Worm (Caenorhabditis elegans): ENCODE measurements around the gene cas-1.

The cas-1 gene

DNA sequence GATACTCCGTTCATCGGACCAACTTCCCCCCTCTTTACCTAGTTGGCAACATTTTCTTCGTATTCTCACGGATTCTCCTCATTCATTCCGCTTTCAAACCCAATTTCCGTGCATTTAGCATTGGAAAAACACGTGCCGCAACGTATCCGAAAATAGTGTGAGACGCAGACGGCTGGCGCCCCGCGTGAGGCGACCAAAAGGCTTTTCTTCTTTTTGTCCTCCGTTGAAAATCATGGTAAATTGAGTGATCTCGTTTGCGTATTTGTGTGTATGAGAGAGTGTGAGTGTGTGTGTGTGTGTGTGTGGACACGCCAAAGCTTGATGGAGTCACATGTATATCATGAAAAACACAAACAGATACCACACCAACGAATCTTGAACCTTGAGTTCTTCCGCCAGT lies 16.6 kb downstream of the cas-1 start (continued):
- TF ChIP-seq unc-86 (tag; optimal IDR thresholded peaks at IDR 0.05) (no peak), hlh-30 (tag; optimal IDR thresholded peaks at IDR 0.05; ENCODE audit: insufficient read depth) (peak; percentile 88), pat-9 (tag; optimal IDR thresholded peaks at IDR 0.05) (peak; percentile 6), unc-55 (GFP tag; optimal IDR thresholded peaks at IDR 0.05) (no peak), hlh-13 (GFP tag; optimal IDR thresholded peaks at IDR 0.05) (no peak), C38D4.7 (GFP tag; optimal IDR thresholded peaks at IDR 0.05) (no peak), unc-42 (tag; optimal IDR thresholded peaks at IDR 0.05) (peak; percentile 83)

DNA sequence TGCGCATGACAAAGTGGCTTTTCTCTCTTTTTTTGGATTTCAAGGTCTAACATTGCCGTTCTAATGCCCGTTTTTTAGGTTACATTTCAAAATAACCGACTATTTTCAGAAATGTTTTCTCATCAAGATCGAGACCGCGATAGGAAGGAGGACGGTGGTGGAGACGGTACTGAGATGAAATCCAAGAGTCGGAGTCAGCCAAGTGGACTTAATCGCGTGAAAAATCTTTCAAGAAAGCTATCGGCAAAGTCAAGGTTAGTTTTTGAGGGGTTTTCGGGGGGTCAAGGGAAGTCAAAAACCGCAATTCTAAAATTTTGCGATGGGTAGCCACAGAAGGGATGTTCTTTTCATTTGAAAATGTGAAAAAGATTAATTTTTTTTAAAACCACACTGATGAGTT lies 17.5 kb downstream of the cas-1 start, which contains the start of gene aak-2:
aak-2 (plus strand) TSS at position 110 of the 400 bp plus-strand sequence.
- TF ChIP-seq ceh-34 (tag; optimal IDR thresholded peaks at IDR 0.05), result no peak
- TF ChIP-seq lim-6 (tag; optimal IDR thresholded peaks at IDR 0.05), result no peak
- no peak for TF ChIP-seq sox-4 (tag; optimal IDR thresholded peaks at IDR 0.05)
- no peak for TF ChIP-seq ceh-18 (tag; optimal IDR thresholded peaks at IDR 0.05)
- no peak for TF ChIP-seq mec-3 (tag; optimal IDR thresholded peaks at IDR 0.05; ENCODE audit: borderline replicate concordance)
- TF ChIP-seq rnt-1 (tag; optimal IDR thresholded peaks at IDR 0.05), result peak; percentile 30

- TF ChIP-seq ceh-2 (tag; optimal IDR thresholded peaks at IDR 0.05), result no peak
- TF ChIP-seq ceh-22 (tag; optimal IDR thresholded peaks at IDR 0.05), result no peak
- no peak for TF ChIP-seq eyg-1 (tag; optimal IDR thresholded peaks at IDR 0.05)
- no peak for TF ChIP-seq pat-9 (tag; optimal IDR thresholded peaks at IDR 0.05)
- no peak for TF ChIP-seq Y22D7AL.16 (tag; optimal IDR thresholded peaks at IDR 0.05)
- TF ChIP-seq ref-2 (tag; optimal IDR thresholded peaks at IDR 0.05), result no peak
- TF ChIP-seq ets-4 (tag; optimal IDR thresholded peaks at IDR 0.05), result no peak
- TF ChIP-seq ceh-9 (tag; optimal IDR thresholded peaks at IDR 0.05), result no peak
- no peak for TF ChIP-seq K09A11.1 (tag; optimal IDR thresholded peaks at IDR 0.05; ENCODE audit: insufficient read depth)
- TF ChIP-seq tbx-7 (tag; optimal IDR thresholded peaks at IDR 0.05), result no peak
- TF ChIP-seq K02D7.2 (tag; optimal IDR thresholded peaks at IDR 0.05), result no peak
- no peak for TF ChIP-seq npax-4 (tag; optimal IDR thresholded peaks at IDR 0.05)
- TF ChIP-seq ceh-34 (tag; optimal IDR thresholded peaks at IDR 0.05), result no peak
- no peak for TF ChIP-seq hlh-13 (GFP tag; optimal IDR thresholded peaks at IDR 0.05)
- TF ChIP-seq hlh-30 (tag; optimal IDR thresholded peaks at IDR 0.05; ENCODE audit: insufficient read depth), result no peak
- no peak for TF ChIP-seq elt-2 (tag; optimal IDR thresholded peaks at IDR 0.05)
- no peak for TF ChIP-seq dve-1 (tag; optimal IDR thresholded peaks at IDR 0.05)
- no peak for TF ChIP-seq rnt-1 (tag; optimal IDR thresholded peaks at IDR 0.05)
These were observed 20.0 kb downstream of the cas-1 start for ce11 chrX:16793470-16793869.

ce11 chrX:16792700-16793176 lies 20.7 kb downstream of the cas-1 start, which contains the start of gene got-1.2:
Gene got-1.2 (minus strand): TSS chrX:16793126.
- TF ChIP-seq ceh-45 (GFP tag; IDR thresholded peaks at IDR 0.05) (no peak), sox-4 (tag; optimal IDR thresholded peaks at IDR 0.05) (no peak), lim-6 (tag; optimal IDR thresholded peaks at IDR 0.05) (no peak), T23F11.4 (GFP tag; optimal IDR thresholded peaks at IDR 0.05) (no peak), pqm-1 (tag; optimal IDR thresholded peaks at IDR 0.05) (no peak), nfya-1 (tag; optimal IDR thresholded peaks at IDR 0.05) (no peak), unc-55 (GFP tag; optimal IDR thresholded peaks at IDR 0.05) (no peak), C38D4.7 (GFP tag; optimal IDR thresholded peaks at IDR 0.05) (no peak), nhr-232 (tag; optimal IDR thresholded peaks at IDR 0.05) (no peak), ceh-19 (GFP tag; optimal IDR thresholded peaks at IDR 0.05) (no peak), mec-3 (tag; optimal IDR thresholded peaks at IDR 0.05; ENCODE audit: borderline replicate concordance) (no peak), C08G9.2 (tag; optimal IDR thresholded peaks at IDR 0.05) (no peak), ceh-24 (tag; optimal IDR thresholded peaks at IDR 0.05) (no peak), ceh-30 (tag; optimal IDR thresholded peaks at IDR 0.05) (no peak)
